Worm (Caenorhabditis elegans) whole organism, late embryonic: Measurements from ENCODE around the gene nspb-3.

Source experiments
- Y22D7AL.16 ChIP-seq: sonication (generic microtip); optimal IDR thresholded peaks from 2 replicates; lab custom pipeline; 2016; ENCODE audit warnings: missing genetic modification characterization, missing compliant biosample characterization
- ama-1 ChIP-seq: fragments of 150-350 bp; optimal IDR thresholded peaks from 2 replicates; lab custom pipeline; 2014
- hlh-15 ChIP-seq: sonication (generic microtip); optimal IDR thresholded peaks from 2 replicates; lab custom pipeline; 2016; ENCODE audit warnings: missing genetic modification characterization, missing compliant biosample characterization
- madf-2 ChIP-seq: sonication (generic microtip); optimal IDR thresholded peaks from 2 replicates; lab custom pipeline; 2017; ENCODE audit warnings: missing genetic modification characterization, missing compliant biosample characterization
- nfya-1 ChIP-seq: sonication (generic microtip); optimal IDR thresholded peaks from 2 replicates; lab custom pipeline; 2017; ENCODE audit warnings: missing genetic modification characterization, mild to moderate bottlenecking, missing compliant biosample characterization, antibody characterized with exemption, moderate library complexity
- pha-4 ChIP-seq: fragments of 150-350 bp; optimal IDR thresholded peaks from 2 replicates; lab custom pipeline; 2018; ENCODE audit warnings: missing biosample characterization, missing genetic modification reagents, missing genetic modification characterization
- sox-2 ChIP-seq: fragments of 200-800 bp; sonication (Bioruptor generic); IDR thresholded peaks from 2 replicates; pipeline ENCODE4 v1.3.6; 2022; ENCODE audit warnings: missing genetic modification reagents, missing genetic modification characterization, missing compliant biosample characterization

DNA sequence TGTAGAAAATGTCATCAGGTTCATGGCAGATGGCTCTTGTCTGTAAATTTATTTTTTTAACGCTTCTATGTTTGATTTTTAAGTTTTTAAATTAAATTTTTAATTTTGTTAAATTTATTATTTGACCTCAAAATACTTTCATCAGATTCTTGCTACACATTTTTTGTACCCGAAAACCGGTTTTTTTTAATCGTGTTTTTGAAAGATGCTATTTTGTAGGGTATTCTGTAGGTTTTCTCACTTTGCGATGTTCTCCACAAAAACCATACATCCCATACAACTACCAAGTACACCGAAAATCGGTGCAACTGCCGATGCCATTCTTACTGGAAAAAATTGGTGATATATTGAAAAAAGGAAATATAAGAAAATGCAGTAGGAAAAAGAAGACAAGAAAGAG lies 11.1 kb upstream of the nspb-3 start, which contains the start of gene nstp-2:
- TF ChIP-seq Y22D7AL.16 (tag; lab: Kevin White, UChicago) (no peak), pha-4 (tag; lab: Kevin White, UChicago) (no peak), ama-1 (no peak), sox-2 (GFP tag; lab: Robert Waterston, UW) (no peak), nfya-1 (tag; lab: Kevin White, UChicago) (no peak), hlh-15 (no peak), madf-2 (no peak)
